Fruit fly (Drosophila melanogaster) whole organism, embryonic: ENCODE measurements around the gene POLDIP2.

ENCODE experiments used
- Atf3 ChIP-seq: fragments of 200-800 bp; sonication (Bioruptor generic); optimal IDR thresholded peaks from 3 replicates; lab custom pipeline; 2016; ENCODE audit warnings: missing biosample characterization, missing genetic modification characterization
- Blimp-1 ChIP-seq: fragments of 200-800 bp; sonication (Bioruptor generic); optimal IDR thresholded peaks from 3 replicates; lab custom pipeline; 2018; ENCODE audit warnings: missing biosample characterization, missing genetic modification characterization, mild to moderate bottlenecking, moderate library complexity, missing genetic modification reagents
- CG10267 ChIP-seq: fragments of 200-800 bp; sonication (Bioruptor generic); optimal IDR thresholded peaks from 2 replicates; lab custom pipeline; 2018; ENCODE audit warnings: missing biosample characterization, mild to moderate bottlenecking, missing genetic modification characterization, moderate library complexity
- CG10979 ChIP-seq: fragments of 200-800 bp; sonication (Bioruptor generic); optimal IDR thresholded peaks from 2 replicates; lab custom pipeline; 2018; ENCODE audit warnings: missing biosample characterization, mild to moderate bottlenecking, missing genetic modification characterization, moderate library complexity
- CG13296 ChIP-seq: fragments of 200-800 bp; sonication (Bioruptor generic); optimal IDR thresholded peaks from 3 replicates; lab custom pipeline; 2018; ENCODE audit warnings: missing biosample characterization, mild to moderate bottlenecking, missing genetic modification characterization
- CG13424 ChIP-seq: fragments of 200-800 bp; sonication (Bioruptor generic); optimal IDR thresholded peaks from 2 replicates; lab custom pipeline; 2019; ENCODE audit warnings: missing biosample characterization, mild to moderate bottlenecking, missing genetic modification characterization, moderate library complexity
- CG13775 ChIP-seq: fragments of 200-800 bp; sonication (Bioruptor generic); optimal IDR thresholded peaks from 3 replicates; lab custom pipeline; 2017; ENCODE audit warnings: missing biosample characterization, mild to moderate bottlenecking, missing genetic modification characterization
- CG15011 ChIP-seq: fragments of 200-800 bp; sonication (Bioruptor generic); optimal IDR thresholded peaks from 3 replicates; lab custom pipeline; 2018; ENCODE audit warnings: missing biosample characterization, mild to moderate bottlenecking, missing genetic modification characterization
- CG16815 ChIP-seq: fragments of 200-800 bp; sonication (Bioruptor generic); optimal IDR thresholded peaks from 3 replicates; lab custom pipeline; 2017; ENCODE audit warnings: missing biosample characterization, mild to moderate bottlenecking, missing genetic modification characterization
- CG17802 ChIP-seq: fragments of 200-800 bp; sonication (Bioruptor generic); optimal IDR thresholded peaks from 2 replicates; lab custom pipeline; 2018; ENCODE audit warnings: missing biosample characterization, mild to moderate bottlenecking, missing genetic modification characterization, moderate library complexity
- CG2199 ChIP-seq: fragments of 200-800 bp; sonication (Bioruptor generic); IDR thresholded peaks from 3 replicates; pipeline ENCODE4 v1.3.6; 2022; ENCODE audit warnings: missing biosample characterization, missing genetic modification characterization
- CG32772 ChIP-seq: fragments of 200-800 bp; sonication (Bioruptor generic); IDR thresholded peaks from 2 replicates; pipeline ENCODE4 v1.3.6; 2022; ENCODE audit warnings: missing biosample characterization, missing genetic modification characterization
- CG34422 ChIP-seq: fragments of 200-800 bp; sonication (Bioruptor generic); IDR thresholded peaks from 3 replicates; pipeline ENCODE4 v1.3.6; 2022; ENCODE audit warnings: missing biosample characterization, missing genetic modification characterization
- CG4282 ChIP-seq: fragments of 200-800 bp; sonication (Bioruptor generic); optimal IDR thresholded peaks from 2 replicates; lab custom pipeline; 2016; ENCODE audit warnings: missing biosample characterization, missing genetic modification characterization
- CG5180 ChIP-seq: fragments of 200-800 bp; sonication (Bioruptor generic); optimal IDR thresholded peaks from 3 replicates; lab custom pipeline; 2017; ENCODE audit warnings: missing biosample characterization, missing genetic modification characterization, mild to moderate bottlenecking, moderate library complexity, missing genetic modification reagents
- CG6175 ChIP-seq: fragments of 200-800 bp; sonication (Bioruptor generic); IDR thresholded peaks from 3 replicates; pipeline ENCODE4 v1.3.6; 2022; ENCODE audit warnings: missing biosample characterization, missing genetic modification characterization
- CG7745 ChIP-seq: fragments of 200-800 bp; sonication (Bioruptor generic); optimal IDR thresholded peaks from 2 replicates; lab custom pipeline; 2018; ENCODE audit warnings: missing biosample characterization, mild to moderate bottlenecking, missing genetic modification characterization, moderate library complexity
- Dad ChIP-seq: fragments of 200-800 bp; sonication (Bioruptor generic); optimal IDR thresholded peaks from 3 replicates; lab custom pipeline; 2016; ENCODE audit warnings: missing biosample characterization, missing genetic modification characterization
- Doc2 ChIP-seq: fragments of 200-800 bp; sonication (Bioruptor generic); IDR thresholded peaks from 2 replicates; pipeline ENCODE4 v1.3.6; 2022; ENCODE audit warnings: missing biosample characterization, missing genetic modification characterization
- Ets65A ChIP-seq: fragments of 200-800 bp; sonication (Bioruptor generic); peaks from one replicate; lab custom pipeline; 2016; ENCODE audit warnings: missing biosample characterization, missing genetic modification characterization
- HmgD ChIP-seq: fragments of 200-800 bp; sonication (Bioruptor generic); optimal IDR thresholded peaks from 3 replicates; lab custom pipeline; 2016; ENCODE audit warnings: missing biosample characterization, missing genetic modification characterization
- NK7.1 ChIP-seq: fragments of 200-800 bp; sonication (Bioruptor generic); optimal IDR thresholded peaks from 3 replicates; lab custom pipeline; 2016; ENCODE audit warnings: missing biosample characterization, missing genetic modification characterization
- Opbp ChIP-seq: fragments of 200-800 bp; sonication (Bioruptor generic); IDR thresholded peaks from 3 replicates; pipeline ENCODE4 v1.3.6; 2022; ENCODE audit warnings: missing biosample characterization, missing genetic modification characterization; ENCODE audit not compliant: partially characterized antibody
- Six4 ChIP-seq: fragments of 200-800 bp; sonication (Bioruptor generic); optimal IDR thresholded peaks from 2 replicates; lab custom pipeline; 2016; ENCODE audit warnings: missing biosample characterization, missing genetic modification characterization
- abd-A ChIP-seq: fragments of 200-800 bp; sonication (Bioruptor generic); optimal IDR thresholded peaks from 3 replicates; lab custom pipeline; 2019; ENCODE audit warnings: missing biosample characterization, mild to moderate bottlenecking, missing genetic modification characterization, moderate library complexity
- ara ChIP-seq: fragments of 200-800 bp; sonication (Bioruptor generic); IDR thresholded peaks from 2 replicates; pipeline ENCODE4 v1.3.6; 2022; ENCODE audit warnings: missing biosample characterization, missing genetic modification characterization
- btn ChIP-seq: fragments of 200-800 bp; sonication (Bioruptor generic); optimal IDR thresholded peaks from 2 replicates; lab custom pipeline; 2016; ENCODE audit warnings: missing biosample characterization, missing genetic modification characterization
- crp ChIP-seq, 2 experiments: fragments of 200-800 bp; sonication (Bioruptor generic); optimal IDR thresholded peaks; 2 replicates in 1 of 2; 3 replicates in 1 of 2; lab custom pipeline; 2017; ENCODE audit warnings: missing biosample characterization in 2 of 2, missing genetic modification characterization in 2 of 2, mild to moderate bottlenecking in 1 of 2, moderate library complexity in 1 of 2
- gfzf ChIP-seq: fragments of 200-800 bp; sonication (Bioruptor generic); optimal IDR thresholded peaks from 2 replicates; lab custom pipeline; 2016; ENCODE audit warnings: missing biosample characterization, mild to moderate bottlenecking, missing genetic modification characterization, moderate library complexity
- kah ChIP-seq: fragments of 200-800 bp; sonication (Bioruptor generic); optimal IDR thresholded peaks from 2 replicates; lab custom pipeline; 2018; ENCODE audit warnings: missing biosample characterization, mild to moderate bottlenecking, missing genetic modification characterization
- ken ChIP-seq: fragments of 200-800 bp; sonication (Bioruptor generic); IDR thresholded peaks from 3 replicates; pipeline ENCODE4 v1.3.6; 2022; ENCODE audit warnings: missing biosample characterization, missing genetic modification characterization
- mam ChIP-seq: fragments of 200-800 bp; sonication (Bioruptor generic); optimal IDR thresholded peaks from 3 replicates; lab custom pipeline; 2016; ENCODE audit warnings: missing biosample characterization, missing genetic modification characterization
- org-1 ChIP-seq: fragments of 200-800 bp; sonication (Bioruptor generic); optimal IDR thresholded peaks from 2 replicates; lab custom pipeline; 2017; ENCODE audit warnings: missing biosample characterization, missing genetic modification characterization
- p53 ChIP-seq: fragments of 200-800 bp; sonication (Bioruptor generic); optimal IDR thresholded peaks from 2 replicates; lab custom pipeline; 2016; ENCODE audit warnings: missing biosample characterization, missing genetic modification characterization
- pfk ChIP-seq: fragments of 200-800 bp; sonication (Bioruptor generic); optimal IDR thresholded peaks from 2 replicates; lab custom pipeline; 2018; ENCODE audit warnings: missing biosample characterization, mild to moderate bottlenecking, missing genetic modification characterization, moderate library complexity
- pho ChIP-seq: fragments of 200-800 bp; sonication (Bioruptor generic); optimal IDR thresholded peaks from 2 replicates; lab custom pipeline; 2016; ENCODE audit warnings: missing biosample characterization, missing genetic modification characterization
- pros ChIP-seq: fragments of 200-800 bp; sonication (Bioruptor generic); optimal IDR thresholded peaks from 3 replicates; lab custom pipeline; 2019; ENCODE audit warnings: missing biosample characterization, mild to moderate bottlenecking, missing genetic modification characterization, moderate library complexity
- pum ChIP-seq: fragments of 200-800 bp; sonication (Bioruptor generic); optimal IDR thresholded peaks from 2 replicates; lab custom pipeline; 2016; ENCODE audit warnings: missing biosample characterization, missing genetic modification characterization
- ranshi ChIP-seq: fragments of 200-800 bp; sonication (Bioruptor generic); IDR thresholded peaks from 2 replicates; pipeline ENCODE4 v1.3.6; 2022; ENCODE audit warnings: missing biosample characterization, missing genetic modification characterization
- repo ChIP-seq: fragments of 200-800 bp; sonication (Bioruptor generic); optimal IDR thresholded peaks from 2 replicates; lab custom pipeline; 2016; ENCODE audit warnings: missing biosample characterization, missing genetic modification characterization
- sna ChIP-seq: fragments of 200-800 bp; sonication (Bioruptor generic); IDR thresholded peaks from 2 replicates; pipeline ENCODE4 v1.3.6; 2022; ENCODE audit warnings: missing biosample characterization, missing genetic modification characterization; ENCODE audit not compliant: partially characterized antibody
- tll ChIP-seq, 2 experiments: fragments of 200-800 bp in 1 of 2; fragments of >200 bp in 1 of 2; sonication (Bioruptor generic) in 1 of 2; optimal IDR thresholded peaks; 2 replicates each; lab custom pipeline; 2017 to 2019; ENCODE audit warnings: missing biosample characterization in 2 of 2, missing genetic modification characterization in 2 of 2, mild to moderate bottlenecking in 1 of 2, moderate library complexity in 1 of 2
- usp ChIP-seq: fragments of >200 bp; optimal IDR thresholded peaks from 2 replicates; lab custom pipeline; 2017; ENCODE audit warnings: missing biosample characterization, missing genetic modification characterization
- vfl ChIP-seq: fragments of 200-800 bp; sonication (Bioruptor generic); optimal IDR thresholded peaks from 2 replicates; lab custom pipeline; 2016; ENCODE audit warnings: missing biosample characterization, missing genetic modification characterization
- zen2 ChIP-seq: fragments of 200-800 bp; sonication (Bioruptor generic); IDR thresholded peaks from 3 replicates; pipeline ENCODE4 v1.3.6; 2022; ENCODE audit warnings: missing biosample characterization, missing genetic modification characterization; ENCODE audit not compliant: partially characterized antibody
- zf30C ChIP-seq: fragments of 200-800 bp; sonication (Bioruptor generic); optimal IDR thresholded peaks from 3 replicates; lab custom pipeline; 2018; ENCODE audit warnings: missing biosample characterization, mild to moderate bottlenecking, missing genetic modification characterization

POLDIP2 gene

dm6 chr3R:5474551-5474950 lies 7.0 kb downstream of the POLDIP2 start, which contains the start of the genes CG45100, HDAC3 and Hcs (continued):
- no peak for TF ChIP-seq CG7745 (tag; lab: Kevin White, UChicago)
- TF ChIP-seq CG4282 (GFP tag; lab: Kevin White, UChicago) = no peak
- TF ChIP-seq Atf3 (GFP tag; lab: Kevin White, UChicago) = peak; percentile 2
- no peak for TF ChIP-seq kah (GFP tag; lab: Kevin White, UChicago)
- TF ChIP-seq pros (GFP tag; lab: Kevin White, UChicago) = no peak
- peak in 1 of 2 experiments; percentile 23 for TF ChIP-seq crp (GFP tag; optimal IDR thresholded peaks at IDR 0.05; lab: Kevin White, UChicago)
- TF ChIP-seq mam (GFP tag; lab: Kevin White, UChicago) = peak; percentile 69
- TF ChIP-seq org-1 (GFP tag; lab: Kevin White, UChicago) = no peak
- no peak for TF ChIP-seq CG2199 (GFP tag; lab: Robert Waterston, UW)
- peak; percentile 24 for TF ChIP-seq HmgD (GFP tag; lab: Kevin White, UChicago)

- TF ChIP-seq CG13775 (GFP tag; lab: Kevin White, UChicago) (no peak), Ets65A (GFP tag; lab: Kevin White, UChicago) (peak; percentile 82), pum (GFP tag; lab: Kevin White, UChicago) (no peak)
Measured at dm6 chr3R:5482790-5483189, 15.2 kb downstream of the POLDIP2 start.

dm6 chr3R:5483488-5484109 lies 16.0 kb downstream of the POLDIP2 start, which contains the start of gene ksr:
TSS of gene ksr (minus strand) at chr3R:5483906.
- TF ChIP-seq sna (GFP tag; lab: Robert Waterston, UW) (peak; percentile 14; the same call in 1 of the 2 replicates), CG10267 (tag; lab: Kevin White, UChicago) (peak; percentile 74), ara (no peak), CG6175 (GFP tag; lab: Robert Waterston, UW) (no peak), gfzf (peak; percentile 69), CG16815 (no peak), CG34422 (GFP tag; lab: Robert Waterston, UW) (peak; percentile 38; the same call in 1 of the 3 replicates), Atf3 (GFP tag; lab: Kevin White, UChicago) (no peak), usp (no peak), zf30C (GFP tag; lab: Kevin White, UChicago) (peak; percentile 29), CG5180 (GFP tag; lab: Kevin White, UChicago) (no peak), vfl (GFP tag; lab: Kevin White, UChicago) (no peak), pfk (GFP tag; lab: Kevin White, UChicago) (no peak), CG4282 (GFP tag; lab: Kevin White, UChicago) (no peak), p53 (GFP tag; lab: Kevin White, UChicago) (no peak), ranshi (GFP tag; lab: Robert Waterston, UW) (0 out of 2 replicates have a peak, but pooled peaks have one; percentile 27), btn (GFP tag; lab: Kevin White, UChicago) (no peak), pho (GFP tag; lab: Kevin White, UChicago) (no peak), Dad (GFP tag; lab: Kevin White, UChicago) (no peak), CG32772 (no peak), ken (GFP tag; lab: Robert Waterston, UW) (no peak), CG13296 (GFP tag; lab: Kevin White, UChicago) (no peak), Opbp (GFP tag; lab: Robert Waterston, UW) (0 out of 3 replicates have a peak, but pooled peaks have one; percentile 28), Doc2 (GFP tag; lab: Robert Waterston, UW) (no peak), CG17802 (tag; lab: Kevin White, UChicago) (peak; percentile 18), CG15011 (GFP tag; lab: Kevin White, UChicago) (no peak), Blimp-1 (GFP tag; lab: Kevin White, UChicago) (no peak), tll (GFP tag; optimal IDR thresholded peaks at IDR 0.05; lab: Kevin White, UChicago) (no peak), zen2 (no peak), CG10979 (tag; lab: Kevin White, UChicago) (peak; percentile 30), NK7.1 (GFP tag; lab: Kevin White, UChicago) (no peak), Six4 (GFP tag; lab: Kevin White, UChicago) (no peak), abd-A (tag; lab: Kevin White, UChicago) (no peak), repo (no peak), CG13424 (tag; lab: Kevin White, UChicago) (peak; percentile 33)
